Fruit fly (Drosophila melanogaster): ENCODE data around the gene TwdlY.
A peak's percentile ranks its signal among the peaks of the same experiment; 100 is the strongest.

The TwdlY gene

dm6 chrX:16750712-16751578 lies 16.2 kb downstream of the TwdlY start (continued):
- peak in 1 of 2 experiments; percentile 48 for TF ChIP-seq Trl (optimal IDR thresholded peaks at IDR 0.05)
- TF ChIP-seq Trl (GFP tag; optimal IDR thresholded peaks at IDR 0.05): no peak
- no peak for TF ChIP-seq pho (GFP tag; optimal IDR thresholded peaks at IDR 0.05)
- TF ChIP-seq Dll (GFP tag; IDR thresholded peaks at IDR 0.05; ENCODE audit: partially characterized antibody): no peak
- TF ChIP-seq CG3847 (GFP tag; IDR thresholded peaks at IDR 0.05): 0 out of 2 replicates have a peak, but pooled peaks have one; percentile 32
- TF ChIP-seq odd (GFP tag; optimal IDR thresholded peaks at IDR 0.05): peak; percentile 82
- TF ChIP-seq CG2129 (GFP tag; IDR thresholded peaks at IDR 0.05; ENCODE audit: partially characterized antibody): no peak
- TF ChIP-seq Max (GFP tag; optimal IDR thresholded peaks at IDR 0.05): peak; percentile 52
- TF ChIP-seq CG17361 (GFP tag; IDR thresholded peaks at IDR 0.05): peak; percentile 79
- peak; percentile 35; the same call in 1 of the 3 replicates for TF ChIP-seq ken (GFP tag; IDR thresholded peaks at IDR 0.05)
- TF ChIP-seq CG1832 (GFP tag; optimal IDR thresholded peaks at IDR 0.05): peak; percentile 4
- no peak for TF ChIP-seq luna (GFP tag; optimal IDR thresholded peaks at IDR 0.05)
- peak; percentile 40 for TF ChIP-seq CG12071 (GFP tag; optimal IDR thresholded peaks at IDR 0.05)
- TF ChIP-seq CG6272 (GFP tag; IDR thresholded peaks at IDR 0.05): no peak
- TF ChIP-seq CG33557 (GFP tag; optimal IDR thresholded peaks at IDR 0.05): peak; percentile 82
- no peak for TF ChIP-seq vfl (GFP tag; optimal IDR thresholded peaks at IDR 0.05)
- TF ChIP-seq CG6791 (GFP tag; IDR thresholded peaks at IDR 0.05; ENCODE audit: partially characterized antibody): no peak
- peak; percentile 71 for TF ChIP-seq CG4424 (GFP tag; optimal IDR thresholded peaks at IDR 0.05)
- no peak for TF ChIP-seq CG10654 (GFP tag; optimal IDR thresholded peaks at IDR 0.05)
- no peak for TF ChIP-seq Adf1 (GFP tag; IDR thresholded peaks at IDR 0.05)
- TF ChIP-seq unpg (GFP tag; optimal IDR thresholded peaks at IDR 0.05): peak; percentile 79
- peak; percentile 89 for TF ChIP-seq gem (tag; optimal IDR thresholded peaks at IDR 0.05)
- TF ChIP-seq Blimp-1 (GFP tag; optimal IDR thresholded peaks at IDR 0.05): peak; percentile 77
- TF ChIP-seq Gsc (GFP tag; IDR thresholded peaks at IDR 0.05): no peak
- peak in 1 of 2 experiments; percentile 72 for TF ChIP-seq Eip74EF (GFP tag; optimal IDR thresholded peaks at IDR 0.05)
- peak; percentile 61 for TF ChIP-seq Ptx1 (GFP tag; IDR thresholded peaks at IDR 0.05)
- peak; percentile 40 for TF ChIP-seq fd3F (GFP tag; optimal IDR thresholded peaks at IDR 0.05)
- no peak for TF ChIP-seq ash1 (GFP tag; optimal IDR thresholded peaks at IDR 0.05)
- no peak for TF ChIP-seq dm (GFP tag; optimal IDR thresholded peaks at IDR 0.05)
- peak; percentile 67 for TF ChIP-seq lbe (GFP tag; optimal IDR thresholded peaks at IDR 0.05)
- TF ChIP-seq CG32532 (GFP tag; IDR thresholded peaks at IDR 0.05): peak; percentile 57; the same call in 1 of the 2 replicates
- peak; percentile 74 for TF ChIP-seq Meics (GFP tag; optimal IDR thresholded peaks at IDR 0.05)
- TF ChIP-seq tio (GFP tag; optimal IDR thresholded peaks at IDR 0.05): peak; percentile 49
- TF ChIP-seq CG13624 (GFP tag; optimal IDR thresholded peaks at IDR 0.05): no peak
- peak; percentile 21 for TF ChIP-seq CG12942 (GFP tag; optimal IDR thresholded peaks at IDR 0.05)
- no peak for TF ChIP-seq sim (GFP tag; IDR thresholded peaks at IDR 0.05)
- no peak for TF ChIP-seq CG42726 (GFP tag; IDR thresholded peaks at IDR 0.05; ENCODE audit: partially characterized antibody)
- TF ChIP-seq CG4730 (GFP tag; IDR thresholded peaks at IDR 0.05): peak; percentile 35
- peak; percentile 28 for TF ChIP-seq CG15514 (GFP tag; optimal IDR thresholded peaks at IDR 0.05)
- TF ChIP-seq NFAT (GFP tag; IDR thresholded peaks at IDR 0.05): no peak
- TF ChIP-seq ssp (GFP tag; IDR thresholded peaks at IDR 0.05): no peak
- TF ChIP-seq CG34422 (GFP tag; IDR thresholded peaks at IDR 0.05): no peak
- TF ChIP-seq CG6854 (GFP tag; optimal IDR thresholded peaks at IDR 0.05): peak; percentile 50
- peak; percentile 53 for TF ChIP-seq CG17328 (GFP tag; IDR thresholded peaks at IDR 0.05)
- TF ChIP-seq sima (GFP tag; optimal IDR thresholded peaks at IDR 0.05): no peak
- no peak for TF ChIP-seq Aef1 (GFP tag; IDR thresholded peaks at IDR 0.05)
- TF ChIP-seq Sox100B (GFP tag; optimal IDR thresholded peaks at IDR 0.05): peak; percentile 81
- TF ChIP-seq CG14014 (GFP tag; IDR thresholded peaks at IDR 0.05): peak; percentile 54; the same call in 1 of the 2 replicates
- peak; percentile 83 for TF ChIP-seq CG15696 (tag; optimal IDR thresholded peaks at IDR 0.05)

Data from whole organism, embryonic.